Fruit fly (Drosophila melanogaster): ENCODE data around the gene CG13843.

Gene CG13843

DNA sequence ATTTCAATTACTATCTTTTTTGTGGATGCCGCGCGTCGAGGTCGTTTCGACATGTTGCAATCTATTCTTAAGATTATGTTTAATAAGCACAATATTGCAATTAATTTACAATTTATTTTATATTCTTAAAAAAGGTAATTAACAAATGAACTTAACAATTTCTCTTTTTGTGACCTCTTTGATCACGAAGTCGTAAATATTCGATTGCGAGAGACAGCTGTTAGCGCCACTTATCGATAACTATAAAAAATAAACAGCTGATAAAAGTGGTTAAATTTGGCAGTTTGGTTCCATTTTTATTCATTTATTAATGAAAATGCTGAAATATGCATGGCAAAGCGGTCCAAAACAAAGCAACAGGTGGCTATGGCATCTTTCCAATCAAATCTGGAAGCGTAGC, 4.2 kb downstream of the CG13843 start, which contains the start of the genes CG31156 and mRRF2:
Gene CG31156 (minus strand): TSS at position 209 of the 400 bp plus-strand sequence.
Gene mRRF2 (plus strand): TSS at position 239 of the 400 bp plus-strand sequence.
- TF ChIP-seq insv (optimal IDR thresholded peaks at IDR 0.05) (no peak), ttk (optimal IDR thresholded peaks at IDR 0.05) (no peak), Sin3A (optimal IDR thresholded peaks at IDR 0.05) (no peak), Myc (optimal IDR thresholded peaks at IDR 0.05) (no peak), h (optimal IDR thresholded peaks at IDR 0.05) (no peak), psq (optimal IDR thresholded peaks at IDR 0.05) (no peak)

DNA sequence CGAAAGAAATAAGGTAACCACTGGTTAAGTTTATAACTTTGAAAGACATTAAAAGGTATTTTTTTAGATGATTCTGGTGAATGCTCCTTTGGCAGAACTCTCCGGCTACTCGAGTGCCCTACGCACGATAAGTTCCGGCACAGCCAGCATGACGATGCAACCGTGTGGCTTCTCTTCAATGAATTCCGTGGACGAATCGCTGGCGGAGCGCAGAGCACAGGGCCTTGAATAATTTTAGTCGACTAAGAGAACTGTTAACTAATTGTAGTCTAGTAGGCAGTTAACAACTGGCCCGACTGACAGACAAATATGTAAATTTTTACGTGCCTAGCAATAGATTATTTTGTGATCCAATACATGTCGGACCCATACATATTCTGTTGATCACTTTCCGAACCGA, 6.9 kb downstream of the CG13843 start, which contains the start of gene CG31161:
Gene CG31161 (plus strand): TSS at position 301 of the 400 bp plus-strand sequence.
- no peak for TF ChIP-seq psq (optimal IDR thresholded peaks at IDR 0.05)

DNA sequence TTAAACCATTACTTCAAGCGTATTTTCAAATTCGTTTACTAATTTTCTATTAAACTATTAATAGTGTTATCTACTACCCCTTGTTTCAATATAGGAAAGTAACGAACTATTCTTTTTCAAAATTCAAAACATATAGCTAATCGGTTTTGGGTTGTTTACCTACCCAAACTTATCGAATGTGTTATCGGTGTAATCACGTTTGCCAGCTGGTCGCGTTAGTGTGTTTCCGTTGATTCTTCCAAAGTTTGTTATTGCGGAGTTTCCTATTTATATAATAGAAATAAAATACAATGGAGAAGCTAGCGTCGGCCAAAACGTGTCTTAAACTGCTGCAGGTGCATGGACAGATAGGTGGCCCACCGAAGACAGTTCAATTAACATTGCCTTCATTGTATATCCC, 9.0 kb downstream of the CG13843 start, which contains the start of gene mRpL45:
Gene mRpL45 (plus strand): TSS at position 213 of the 400 bp plus-strand sequence.
- TF ChIP-seq ttk (optimal IDR thresholded peaks at IDR 0.05), result no peak
- TF ChIP-seq Sin3A (optimal IDR thresholded peaks at IDR 0.05), result no peak
- TF ChIP-seq Myc (optimal IDR thresholded peaks at IDR 0.05), result no peak
- no peak for TF ChIP-seq insv (optimal IDR thresholded peaks at IDR 0.05)
- no peak for TF ChIP-seq h (optimal IDR thresholded peaks at IDR 0.05)
- no peak for TF ChIP-seq psq (optimal IDR thresholded peaks at IDR 0.05)

DNA sequence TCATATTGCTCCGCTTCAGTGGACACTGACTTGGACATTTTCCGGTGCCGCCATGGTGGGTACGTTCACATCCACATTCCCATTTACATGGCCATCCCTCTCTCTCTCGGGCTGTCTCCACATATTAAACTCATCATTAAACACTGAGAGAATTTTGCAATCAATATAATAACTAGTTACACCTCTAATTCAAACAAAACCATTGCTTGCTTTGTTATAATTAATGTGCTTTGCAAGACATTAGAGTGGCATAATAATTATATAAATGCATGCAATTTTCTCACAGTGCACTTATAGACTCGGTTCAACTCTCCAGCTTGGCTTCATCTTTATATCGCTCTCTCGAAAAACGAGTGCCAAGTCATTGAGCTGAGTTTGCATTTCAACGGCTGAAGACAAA, 15.5 kb downstream of the CG13843 start:
- no peak for TF ChIP-seq psq (optimal IDR thresholded peaks at IDR 0.05)
- no peak for TF ChIP-seq ttk (optimal IDR thresholded peaks at IDR 0.05)
- TF ChIP-seq Myc (optimal IDR thresholded peaks at IDR 0.05), result no peak
- TF ChIP-seq Sin3A (optimal IDR thresholded peaks at IDR 0.05), result no peak
- TF ChIP-seq h (optimal IDR thresholded peaks at IDR 0.05), result no peak
- no peak for TF ChIP-seq insv (optimal IDR thresholded peaks at IDR 0.05)

DNA sequence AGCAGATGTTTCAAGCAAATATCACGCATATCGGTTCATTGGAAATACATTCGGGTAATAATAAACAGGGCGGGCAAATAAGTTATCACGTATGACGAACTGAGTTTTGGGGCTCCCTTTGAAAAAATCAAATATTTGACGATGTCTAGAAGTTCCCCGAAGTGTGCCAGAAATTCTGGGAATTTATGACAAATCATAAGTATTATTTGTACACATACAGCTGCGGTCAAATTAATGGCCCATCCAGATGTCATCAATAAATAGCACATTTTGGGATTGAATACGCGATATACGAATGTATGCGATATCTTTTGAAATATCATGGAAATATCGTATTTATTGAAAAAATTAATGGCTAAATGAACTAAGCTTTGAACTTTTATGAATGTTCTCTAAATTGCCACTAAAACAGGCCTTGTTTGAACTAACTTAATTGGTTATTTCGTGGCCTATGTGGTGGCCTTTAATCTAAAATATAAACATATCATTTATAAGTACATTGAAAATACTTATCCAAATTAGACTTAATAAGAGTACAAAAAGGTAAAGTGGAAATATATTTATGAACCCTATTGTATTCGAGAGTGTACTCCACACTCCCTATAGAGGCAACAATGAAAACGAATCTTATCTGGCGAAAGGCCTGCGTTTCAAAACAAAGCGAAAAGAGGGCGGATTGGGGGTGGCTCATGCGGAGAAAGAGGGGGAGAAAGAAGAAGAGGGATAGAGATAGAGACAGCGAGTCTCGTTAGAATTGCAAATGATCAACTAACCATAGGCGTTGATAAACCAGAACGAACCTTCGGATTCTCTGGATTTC, 16.4 kb downstream of the CG13843 start:
- TF ChIP-seq Sin3A (optimal IDR thresholded peaks at IDR 0.05) (no peak), h (optimal IDR thresholded peaks at IDR 0.05) (no peak), ttk (optimal IDR thresholded peaks at IDR 0.05) (no peak), insv (optimal IDR thresholded peaks at IDR 0.05) (no peak)

DNA sequence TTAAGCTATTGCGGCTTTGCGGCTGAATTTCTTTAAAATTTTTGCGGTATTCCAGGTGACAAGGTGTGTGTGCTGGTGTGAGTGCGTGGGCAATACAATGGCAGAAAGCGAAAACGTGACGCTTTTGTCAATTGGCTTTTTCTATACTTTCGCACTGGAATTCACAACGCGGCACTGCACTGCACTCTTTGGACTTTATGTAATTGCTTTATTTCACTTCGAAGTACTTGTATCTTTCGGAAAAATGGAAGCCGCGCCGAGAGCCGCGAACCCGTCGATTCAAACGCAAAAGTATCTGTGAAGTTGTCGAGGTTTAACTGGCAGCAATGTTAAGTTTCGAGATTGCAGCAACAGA, 17.0 kb downstream of the CG13843 start:
- no peak for TF ChIP-seq ttk (optimal IDR thresholded peaks at IDR 0.05)
- no peak for TF ChIP-seq h (optimal IDR thresholded peaks at IDR 0.05)
- no peak for TF ChIP-seq Sin3A (optimal IDR thresholded peaks at IDR 0.05)
- TF ChIP-seq psq (optimal IDR thresholded peaks at IDR 0.05), result no peak
- TF ChIP-seq Myc (optimal IDR thresholded peaks at IDR 0.05), result no peak
- TF ChIP-seq insv (optimal IDR thresholded peaks at IDR 0.05), result no peak

DNA sequence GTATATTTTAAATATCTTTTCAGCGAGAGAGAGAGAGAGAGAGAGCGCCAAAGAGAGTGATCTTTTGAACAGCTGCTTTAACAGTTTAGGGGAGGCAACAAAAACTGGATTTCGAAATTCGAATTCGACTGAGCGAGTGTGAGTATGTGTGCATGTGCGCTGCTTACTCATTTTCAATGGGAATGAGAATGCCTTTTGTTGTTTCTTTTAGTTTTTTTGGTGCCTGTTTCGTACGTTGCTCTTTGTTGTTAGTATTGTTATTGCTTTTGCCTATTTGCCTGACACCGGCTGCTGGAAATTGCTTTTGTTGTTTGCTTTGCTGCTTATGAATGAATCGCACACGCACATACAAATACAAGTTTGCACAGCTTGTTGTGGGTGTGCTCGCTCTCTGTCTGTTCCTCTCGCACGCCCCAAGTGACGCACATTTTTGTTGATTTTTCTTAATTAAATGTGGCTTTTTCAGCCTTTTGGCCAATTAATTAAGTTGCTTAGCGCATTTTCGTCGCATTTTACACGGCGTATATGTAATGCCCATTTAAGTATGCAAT, 17.6 kb downstream of the CG13843 start:
- no peak for TF ChIP-seq Sin3A (optimal IDR thresholded peaks at IDR 0.05)
- no peak for TF ChIP-seq Myc (optimal IDR thresholded peaks at IDR 0.05)
- no peak for TF ChIP-seq insv (optimal IDR thresholded peaks at IDR 0.05)
- no peak for TF ChIP-seq psq (optimal IDR thresholded peaks at IDR 0.05)
- no peak for TF ChIP-seq h (optimal IDR thresholded peaks at IDR 0.05)
- no peak for TF ChIP-seq ttk (optimal IDR thresholded peaks at IDR 0.05)

DNA sequence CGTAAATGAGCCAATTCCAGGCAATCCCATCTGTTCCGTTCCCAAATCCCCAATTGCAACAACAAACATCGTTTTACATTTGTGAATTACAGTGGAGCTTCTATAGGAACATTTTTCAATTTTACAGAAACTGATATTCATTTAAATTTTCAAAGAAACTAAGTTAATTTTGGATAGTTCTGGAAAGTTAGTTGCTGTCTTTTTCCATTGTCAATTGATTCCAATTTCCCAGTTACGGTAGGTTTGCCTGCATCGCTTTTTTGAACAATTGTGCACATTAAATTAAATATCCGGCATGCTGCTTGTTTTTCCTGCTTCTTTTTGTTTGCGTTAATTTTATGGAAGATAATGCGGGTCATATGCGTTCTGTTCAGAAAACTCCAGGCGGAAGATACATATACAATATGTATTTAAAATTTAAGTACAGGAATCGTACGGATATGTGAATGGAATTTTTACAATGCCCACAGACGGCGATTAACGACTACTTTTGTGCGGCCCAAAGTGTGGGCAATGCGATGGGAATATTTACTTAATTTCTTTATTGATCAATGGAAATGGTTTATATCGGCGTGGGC, 18.7 kb downstream of the CG13843 start:
- TF ChIP-seq h (optimal IDR thresholded peaks at IDR 0.05), result no peak
- no peak for TF ChIP-seq Sin3A (optimal IDR thresholded peaks at IDR 0.05)
- no peak for TF ChIP-seq Myc (optimal IDR thresholded peaks at IDR 0.05)
- no peak for TF ChIP-seq psq (optimal IDR thresholded peaks at IDR 0.05)
- no peak for TF ChIP-seq insv (optimal IDR thresholded peaks at IDR 0.05)
- TF ChIP-seq ttk (optimal IDR thresholded peaks at IDR 0.05), result no peak

DNA sequence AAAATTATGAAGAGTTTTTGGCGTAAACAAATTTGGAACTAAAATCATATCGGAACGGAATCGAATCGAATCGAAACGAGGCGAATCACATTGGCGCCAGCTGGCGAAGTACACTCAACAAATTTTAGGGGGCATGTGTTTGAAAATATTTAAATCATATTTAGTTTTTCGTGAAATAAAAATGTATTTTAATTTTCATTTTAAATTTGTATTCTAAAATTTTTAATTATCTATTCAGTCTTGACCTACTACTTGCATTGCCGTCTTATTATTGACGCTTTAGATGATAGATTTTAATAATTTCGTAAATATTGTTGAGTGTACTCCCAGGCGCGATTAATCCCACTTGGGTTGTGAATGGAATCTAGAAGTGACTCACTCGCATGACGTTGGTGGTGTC, 19.9 kb downstream of the CG13843 start:
- TF ChIP-seq Myc (optimal IDR thresholded peaks at IDR 0.05) (no peak), psq (optimal IDR thresholded peaks at IDR 0.05) (no peak)

DNA sequence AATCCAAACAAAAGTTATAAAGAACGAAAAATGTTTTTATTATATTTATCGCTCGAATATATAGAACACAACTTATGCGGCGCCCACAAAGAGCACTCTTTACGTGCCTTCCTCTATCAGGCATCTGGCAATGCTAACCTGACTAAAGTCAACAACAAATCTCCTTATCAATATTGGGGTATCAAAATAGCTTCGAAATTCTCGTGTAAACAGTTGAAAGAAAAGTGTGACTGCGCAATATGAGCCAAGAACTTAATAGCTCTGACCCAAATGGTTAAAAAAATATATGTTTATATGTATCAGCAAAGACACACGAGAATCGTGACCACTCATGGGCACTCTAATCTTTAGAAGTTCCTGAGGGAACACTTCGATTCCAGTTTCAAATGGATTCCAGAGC, 21.9 kb downstream of the CG13843 start:
- TF ChIP-seq Sin3A (optimal IDR thresholded peaks at IDR 0.05), result no peak
- TF ChIP-seq h (optimal IDR thresholded peaks at IDR 0.05), result no peak
- TF ChIP-seq insv (optimal IDR thresholded peaks at IDR 0.05), result no peak
- TF ChIP-seq psq (optimal IDR thresholded peaks at IDR 0.05), result no peak
- TF ChIP-seq Myc (optimal IDR thresholded peaks at IDR 0.05), result no peak
- TF ChIP-seq ttk (optimal IDR thresholded peaks at IDR 0.05), result no peak

DNA sequence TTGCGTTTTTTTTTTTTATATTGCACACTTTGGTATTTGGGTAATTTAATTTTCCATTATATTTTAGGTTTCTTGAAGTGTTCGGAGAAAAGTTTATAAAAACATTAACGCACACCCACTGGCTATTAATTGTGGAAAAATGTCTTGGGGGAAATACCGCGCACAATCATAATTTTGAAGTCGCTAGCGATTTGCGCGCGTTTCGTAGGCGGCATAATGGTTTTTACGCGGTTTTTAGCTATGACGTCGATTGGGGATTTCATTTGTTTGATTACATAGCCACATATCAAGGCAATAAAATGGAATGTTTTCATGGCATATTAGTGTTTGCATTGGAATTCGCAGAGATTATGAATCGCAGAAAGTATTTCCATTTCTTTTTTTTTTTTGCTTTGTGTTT, 22.9 kb downstream of the CG13843 start:
- TF ChIP-seq insv (optimal IDR thresholded peaks at IDR 0.05) (no peak), Myc (optimal IDR thresholded peaks at IDR 0.05) (no peak), h (optimal IDR thresholded peaks at IDR 0.05) (no peak), Sin3A (optimal IDR thresholded peaks at IDR 0.05) (no peak), ttk (optimal IDR thresholded peaks at IDR 0.05) (no peak), psq (optimal IDR thresholded peaks at IDR 0.05) (no peak)

DNA sequence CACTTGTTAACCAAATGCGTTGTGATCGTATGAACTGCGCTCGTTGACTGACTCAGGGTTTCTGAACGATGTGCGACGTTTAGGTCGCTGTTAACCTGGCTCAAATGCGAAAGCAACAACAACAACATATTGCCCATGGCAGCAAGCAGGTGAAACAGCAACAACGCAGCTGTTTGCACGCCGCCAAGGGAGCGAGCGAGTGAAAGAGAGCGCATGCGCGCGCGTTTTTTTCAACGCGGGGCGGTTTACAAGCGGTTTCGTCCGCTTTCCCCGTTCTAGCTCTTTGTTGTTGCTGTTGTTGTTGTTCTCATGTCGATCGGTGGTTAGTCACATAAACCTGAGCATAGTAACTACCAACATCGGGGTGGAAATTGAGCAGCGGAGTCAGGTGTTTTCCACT, 23.7 kb downstream of the CG13843 start:
- TF ChIP-seq h (optimal IDR thresholded peaks at IDR 0.05) (no peak), insv (optimal IDR thresholded peaks at IDR 0.05) (no peak), psq (optimal IDR thresholded peaks at IDR 0.05) (no peak), ttk (optimal IDR thresholded peaks at IDR 0.05) (no peak), Myc (optimal IDR thresholded peaks at IDR 0.05) (no peak), Sin3A (optimal IDR thresholded peaks at IDR 0.05) (no peak)

Data from Kc167 (cell line).